Fruit fly (Drosophila melanogaster): Measurements from ENCODE around the gene CG17404.

CG17404 gene

dm6 chr3R:12219497-12219896, 5.3 kb downstream of the CG17404 start, which contains the start of gene Cog1 (continued):
- TF ChIP-seq CG17186 (GFP tag; optimal IDR thresholded peaks at IDR 0.05) = no peak
- TF ChIP-seq CG34224 (GFP tag; IDR thresholded peaks at IDR 0.05; ENCODE audit: partially characterized antibody) = peak; percentile 79
- TF ChIP-seq cas (GFP tag; IDR thresholded peaks at IDR 0.05) = no peak
- TF ChIP-seq fru (optimal IDR thresholded peaks at IDR 0.05) = no peak
- peak; percentile 39; the same call in 2 of the 3 replicates for TF ChIP-seq CG7963 (GFP tag; IDR thresholded peaks at IDR 0.05; ENCODE audit: partially characterized antibody)
- TF ChIP-seq Dll (GFP tag; IDR thresholded peaks at IDR 0.05; ENCODE audit: partially characterized antibody) = peak; percentile 84
- TF ChIP-seq CG2129 (GFP tag; IDR thresholded peaks at IDR 0.05; ENCODE audit: partially characterized antibody) = peak; percentile 59
- peak; percentile 2 for TF ChIP-seq trem (tag; optimal IDR thresholded peaks at IDR 0.05)
- peak; percentile 72 for TF ChIP-seq amos (GFP tag; IDR thresholded peaks at IDR 0.05; ENCODE audit: partially characterized antibody)
- peak; percentile 76 for TF ChIP-seq hbn (GFP tag; IDR thresholded peaks at IDR 0.05; ENCODE audit: partially characterized antibody)
- TF ChIP-seq bbx (GFP tag; IDR thresholded peaks at IDR 0.05; ENCODE audit: partially characterized antibody) = peak; percentile 73
- TF ChIP-seq scrt (GFP tag; optimal IDR thresholded peaks at IDR 0.05) = no peak
- TF ChIP-seq Dp (GFP tag; optimal IDR thresholded peaks at IDR 0.05) = peak; percentile 5
- TF ChIP-seq aop (GFP tag; IDR thresholded peaks at IDR 0.05) = no peak
- no peak for TF ChIP-seq CG13894 (tag; optimal IDR thresholded peaks at IDR 0.05)
- TF ChIP-seq CkIIα-i1 (GFP tag; IDR thresholded peaks at IDR 0.05) = no peak
- no peak for TF ChIP-seq Med (GFP tag)
- TF ChIP-seq CG31441 (GFP tag; IDR thresholded peaks at IDR 0.05) = no peak
- TF ChIP-seq lola (GFP tag; optimal IDR thresholded peaks at IDR 0.05) = no peak
- TF ChIP-seq Ssrp (tag; optimal IDR thresholded peaks at IDR 0.05) = no peak
- no peak for TF ChIP-seq CG11504 (tag; optimal IDR thresholded peaks at IDR 0.05)
- TF ChIP-seq Scr (GFP tag; IDR thresholded peaks at IDR 0.05; ENCODE audit: partially characterized antibody) = peak; percentile 78
- no peak for TF ChIP-seq CG15479 (GFP tag; optimal IDR thresholded peaks at IDR 0.05)
- peak; percentile 75 for TF ChIP-seq Doc3 (GFP tag; IDR thresholded peaks at IDR 0.05; ENCODE audit: partially characterized antibody)
- peak; percentile 45 for TF ChIP-seq Sry-δ (GFP tag; optimal IDR thresholded peaks at IDR 0.05)
- TF ChIP-seq stc (GFP tag; IDR thresholded peaks at IDR 0.05) = no peak
- TF ChIP-seq Opbp (GFP tag; IDR thresholded peaks at IDR 0.05; ENCODE audit: partially characterized antibody) = peak; percentile 73; the same call in 2 of the 3 replicates
- peak; percentile 53 for TF ChIP-seq vnd (GFP tag; IDR thresholded peaks at IDR 0.05; ENCODE audit: partially characterized antibody)

DNA sequence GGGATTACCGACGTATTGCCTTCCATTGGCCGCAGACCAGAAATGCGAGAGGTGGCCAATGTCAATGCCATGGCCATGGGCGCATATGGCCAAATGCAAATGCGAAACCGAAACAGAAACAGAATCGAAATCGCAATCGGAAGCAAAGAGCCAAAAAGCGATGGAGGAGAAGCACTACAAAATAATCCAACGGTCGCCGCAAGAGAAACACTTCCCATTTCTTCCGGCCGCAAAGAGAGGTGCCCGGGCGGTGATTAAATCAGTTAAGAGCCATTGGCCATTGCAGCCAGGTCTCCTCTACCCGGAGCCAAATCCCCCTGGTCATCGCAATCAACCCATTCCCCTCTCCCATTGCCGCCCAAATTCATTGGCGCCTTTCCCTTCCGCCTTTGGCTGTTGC, 10.6 kb downstream of the CG17404 start, which contains the start of gene CG14742:
Gene CG14742, plus strand, starts transcription at position 301 of the 400 bp plus-strand sequence.
- TF ChIP-seq shn (GFP tag; optimal IDR thresholded peaks at IDR 0.05) (no peak), CG12299 (tag; optimal IDR thresholded peaks at IDR 0.05) (no peak)

- TF ChIP-seq Mad (GFP tag; optimal IDR thresholded peaks at IDR 0.05) (no peak), unpg (GFP tag; optimal IDR thresholded peaks at IDR 0.05) (no peak), Dll (GFP tag; IDR thresholded peaks at IDR 0.05; ENCODE audit: partially characterized antibody) (no peak), grn (GFP tag; optimal IDR thresholded peaks at IDR 0.05) (peak; percentile 43), ranshi (GFP tag; IDR thresholded peaks at IDR 0.05) (no peak), CG6854 (GFP tag; optimal IDR thresholded peaks at IDR 0.05) (no peak), CG4404 (GFP tag; IDR thresholded peaks at IDR 0.05) (no peak), CG12155 (GFP tag; optimal IDR thresholded peaks at IDR 0.05) (no peak), tna (GFP tag; IDR thresholded peaks at IDR 0.05; ENCODE audit: partially characterized antibody) (no peak), sim (GFP tag; IDR thresholded peaks at IDR 0.05) (no peak), mirr (GFP tag; optimal IDR thresholded peaks at IDR 0.05) (peak; percentile 80), kni (GFP tag; optimal IDR thresholded peaks at IDR 0.05) (no peak), sug (tag; optimal IDR thresholded peaks at IDR 0.05) (peak; percentile 64), ro (GFP tag; IDR thresholded peaks at IDR 0.05) (no peak), exex (tag; optimal IDR thresholded peaks at IDR 0.05) (peak; percentile 84), Taf1 (GFP tag; IDR thresholded peaks at IDR 0.05) (no peak)
Measured at dm6 chr3R:12211552-12211951, 13.3 kb downstream of the CG17404 start.
